Fruit fly (Drosophila melanogaster): ENCODE results near the gene Srp72.

Gene Srp72

dm6 chr3R:20588480-20588785 lies at the start of gene Srp72 (continued):
- TF ChIP-seq CG31441 (GFP tag; IDR thresholded peaks at IDR 0.05) (0 out of 2 replicates have a peak, but pooled peaks have one; percentile 21), ken (GFP tag; IDR thresholded peaks at IDR 0.05) (peak; percentile 62), CG10321 (GFP tag; IDR thresholded peaks at IDR 0.05) (no peak), Hsf (GFP tag; optimal IDR thresholded peaks at IDR 0.05) (peak; percentile 48), CG42726 (GFP tag; IDR thresholded peaks at IDR 0.05; ENCODE audit: partially characterized antibody) (no peak), CG18476 (GFP tag; optimal IDR thresholded peaks at IDR 0.05) (peak; percentile 65), psq (GFP tag; optimal IDR thresholded peaks at IDR 0.05) (no peak), emc (GFP tag; optimal IDR thresholded peaks at IDR 0.05) (no peak), klu (GFP tag; IDR thresholded peaks at IDR 0.05) (no peak), dimm (GFP tag; IDR thresholded peaks at IDR 0.05) (no peak), repo (GFP tag; optimal IDR thresholded peaks at IDR 0.05) (no peak), dysf (GFP tag; IDR thresholded peaks at IDR 0.05) (no peak), Oli (tag; optimal IDR thresholded peaks at IDR 0.05) (peak; percentile 24), CG9727 (GFP tag; optimal IDR thresholded peaks at IDR 0.05) (peak; percentile 66), CG10209 (GFP tag; optimal IDR thresholded peaks at IDR 0.05) (no peak), trem (tag; optimal IDR thresholded peaks at IDR 0.05) (peak; percentile 86), dmrt11E (tag; optimal IDR thresholded peaks at IDR 0.05) (peak; percentile 39), knrl (GFP tag; IDR thresholded peaks at IDR 0.05; ENCODE audit: partially characterized antibody) (no peak), shn (GFP tag; optimal IDR thresholded peaks at IDR 0.05) (no peak), Lim3 (GFP tag; IDR thresholded peaks at IDR 0.05) (no peak), BtbVII (GFP tag; optimal IDR thresholded peaks at IDR 0.05) (no peak), CG8924 (tag; optimal IDR thresholded peaks at IDR 0.05) (peak; percentile 43), sna (GFP tag; IDR thresholded peaks at IDR 0.05; ENCODE audit: partially characterized antibody) (no peak; the same call in 1 of the 2 replicates), amos (GFP tag; IDR thresholded peaks at IDR 0.05; ENCODE audit: partially characterized antibody) (no peak), CG11504 (tag; optimal IDR thresholded peaks at IDR 0.05) (peak; percentile 55), CG14441 (GFP tag; IDR thresholded peaks at IDR 0.05) (peak; percentile 47; the same call in 1 of the 2 replicates), CG8765 (GFP tag; IDR thresholded peaks at IDR 0.05) (no peak), CG12942 (GFP tag; optimal IDR thresholded peaks at IDR 0.05) (peak; percentile 35), ash1 (GFP tag; optimal IDR thresholded peaks at IDR 0.05) (no peak), CG17568 (GFP tag; optimal IDR thresholded peaks at IDR 0.05) (no peak), cwo (GFP tag; optimal IDR thresholded peaks at IDR 0.05) (peak; percentile 10), C15 (GFP tag; IDR thresholded peaks at IDR 0.05) (no peak), Neu2 (GFP tag; optimal IDR thresholded peaks at IDR 0.05; ENCODE audit: borderline replicate concordance) (no peak), CG13624 (GFP tag; optimal IDR thresholded peaks at IDR 0.05) (no peak), CG18599 (GFP tag; optimal IDR thresholded peaks at IDR 0.05) (peak; percentile 48), ftz-f1 (GFP tag; optimal IDR thresholded peaks at IDR 0.05) (no peak), CG10366 (GFP tag; IDR thresholded peaks at IDR 0.05) (peak; percentile 23; the same call in 1 of the 2 replicates), tin (GFP tag; optimal IDR thresholded peaks at IDR 0.05) (peak; percentile 41), pros (GFP tag; optimal IDR thresholded peaks at IDR 0.05) (no peak), Atf6 (GFP tag; IDR thresholded peaks at IDR 0.05) (peak; percentile 47; the same call in 1 of the 2 replicates), CG30403 (GFP tag; optimal IDR thresholded peaks at IDR 0.05) (peak; percentile 68), Abd-B (GFP tag; optimal IDR thresholded peaks at IDR 0.05) (no peak), CG17361 (GFP tag; IDR thresholded peaks at IDR 0.05) (no peak), dm (GFP tag; optimal IDR thresholded peaks at IDR 0.05) (no peak), en (GFP tag; optimal IDR thresholded peaks at IDR 0.05) (no peak), CoRest (tag; optimal IDR thresholded peaks at IDR 0.05) (peak; percentile 42), Elba2 (GFP tag; optimal IDR thresholded peaks at IDR 0.05) (no peak), CG7786 (GFP tag; optimal IDR thresholded peaks at IDR 0.05) (no peak), tup (GFP tag; optimal IDR thresholded peaks at IDR 0.05) (peak; percentile 16), seq (GFP tag; IDR thresholded peaks at IDR 0.05) (peak; percentile 38; the same call in 1 of the 2 replicates), CG12155 (GFP tag; optimal IDR thresholded peaks at IDR 0.05) (peak; percentile 51), da (GFP tag; optimal IDR thresholded peaks at IDR 0.05) (no peak)
